Worm (Caenorhabditis elegans) whole organism, late embryonic: Measurements from ENCODE around the gene K11E4.6.

Source experiments
- F13H6.1 ChIP-seq: sonication (generic microtip); optimal IDR thresholded peaks from 2 replicates; lab custom pipeline; 2016; ENCODE audit warnings: missing genetic modification characterization, missing compliant biosample characterization
- ceh-34 ChIP-seq: sonication (generic microtip); optimal IDR thresholded peaks from 2 replicates; lab custom pipeline; 2016; ENCODE audit warnings: mild to moderate bottlenecking, missing genetic modification characterization, missing compliant biosample characterization
- fkh-10 ChIP-seq: fragments of 150-350 bp; optimal IDR thresholded peaks from 2 replicates; lab custom pipeline; 2014; ENCODE audit warnings: missing biosample characterization, missing genetic modification reagents, missing genetic modification characterization
- fkh-6 ChIP-seq: sonication (generic microtip); optimal IDR thresholded peaks from 2 replicates; lab custom pipeline; 2016; ENCODE audit warnings: missing genetic modification characterization, missing compliant biosample characterization
- hlh-15 ChIP-seq: sonication (generic microtip); optimal IDR thresholded peaks from 2 replicates; lab custom pipeline; 2016; ENCODE audit warnings: missing genetic modification characterization, missing compliant biosample characterization
- nhr-11 ChIP-seq: fragments of 150-350 bp; optimal IDR thresholded peaks from 2 replicates; lab custom pipeline; 2014; ENCODE audit warnings: missing biosample characterization, missing genetic modification characterization
- npax-4 ChIP-seq: sonication (generic microtip); optimal IDR thresholded peaks from 2 replicates; lab custom pipeline; 2016; ENCODE audit warnings: missing genetic modification characterization, missing compliant biosample characterization
- pqm-1 ChIP-seq: sonication (generic microtip); optimal IDR thresholded peaks from 2 replicates; lab custom pipeline; 2016; ENCODE audit warnings: missing genetic modification characterization, missing compliant biosample characterization

- TF ChIP-seq ceh-34 (tag; lab: Kevin White, UChicago) (no peak), F13H6.1 (tag; lab: Kevin White, UChicago) (no peak), hlh-15 (tag; lab: Kevin White, UChicago) (no peak), nhr-11 (tag; lab: Kevin White, UChicago) (no peak), pqm-1 (tag; lab: Kevin White, UChicago) (no peak), npax-4 (tag; lab: Kevin White, UChicago) (no peak), fkh-6 (tag; lab: Kevin White, UChicago) (no peak), fkh-10 (GFP tag; lab: Kevin White, UChicago) (no peak)
Measured at ce11 chrX:13754498-13754897, 30.0 kb downstream of the K11E4.6 start.
